Worm (Caenorhabditis elegans) whole organism, L3 larva: Measurements from ENCODE around the gene R52.6.

Source experiments
- R02D3.7 ChIP-seq: fragments of 150-350 bp; optimal IDR thresholded peaks from 2 replicates; lab custom pipeline; 2014; ENCODE audit warnings: missing biosample characterization, missing genetic modification characterization
- ama-1 ChIP-seq: fragments of 150-350 bp; optimal IDR thresholded peaks from 2 replicates; lab custom pipeline; 2018
- ceh-9 ChIP-seq: sonication (generic microtip); optimal IDR thresholded peaks from 2 replicates; lab custom pipeline; 2018; ENCODE audit warnings: missing biosample characterization, missing genetic modification characterization
- nfya-1 ChIP-seq: sonication (generic microtip); optimal IDR thresholded peaks from 2 replicates; lab custom pipeline; 2017; ENCODE audit warnings: missing genetic modification characterization, mild to moderate bottlenecking, missing compliant biosample characterization, antibody characterized with exemption, moderate library complexity; ENCODE audit not compliant: insufficient read depth
- tbx-2 ChIP-seq: sonication (generic microtip); optimal IDR thresholded peaks from 2 replicates; lab custom pipeline; 2016; ENCODE audit warnings: mild to moderate bottlenecking, missing genetic modification characterization, missing compliant biosample characterization
- unc-39 ChIP-seq: sonication (generic microtip); optimal IDR thresholded peaks from 4 replicates; lab custom pipeline; 2017; ENCODE audit warnings: missing biosample characterization, missing genetic modification characterization
- ztf-11 ChIP-seq: fragments of 150-350 bp; optimal IDR thresholded peaks from 2 replicates; lab custom pipeline; 2014; ENCODE audit warnings: missing biosample characterization, missing genetic modification characterization

- TF ChIP-seq ama-1 (lab: Kevin White, UChicago) (no peak), tbx-2 (tag; lab: Kevin White, UChicago) (no peak), R02D3.7 (no peak), nfya-1 (no peak), unc-39 (tag; lab: Kevin White, UChicago) (no peak), ceh-9 (no peak), ztf-11 (tag; lab: Kevin White, UChicago) (no peak)
These were observed 22.8 kb upstream of the R52.6 start, which contains the start of gene hpo-7 for ce11 chrII:2135604-2136003.
